Worm (Caenorhabditis elegans) whole organism, L3 larva: ENCODE results near the gene R102.6.

Experiments
- ama-1 ChIP-seq: fragments of 150-350 bp; optimal IDR thresholded peaks from 2 replicates; lab custom pipeline; 2018
- ceh-16 ChIP-seq: sonication (generic microtip); optimal IDR thresholded peaks from 2 replicates; lab custom pipeline; 2017; ENCODE audit warnings: missing biosample characterization, missing genetic modification characterization
- ceh-82 ChIP-seq: fragments of 150-350 bp; optimal IDR thresholded peaks from 2 replicates; lab custom pipeline; 2014; ENCODE audit warnings: missing biosample characterization, missing genetic modification characterization
- daf-12 ChIP-seq: fragments of 150-350 bp; optimal IDR thresholded peaks from 2 replicates; lab custom pipeline; 2014; ENCODE audit warnings: missing biosample characterization, missing genetic modification reagents, missing genetic modification characterization
- fkh-10 ChIP-seq: sonication (generic microtip); optimal IDR thresholded peaks from 2 replicates; lab custom pipeline; 2017; ENCODE audit warnings: missing biosample characterization, missing genetic modification reagents, missing genetic modification characterization
- mdl-1 ChIP-seq: fragments of 150-350 bp; optimal IDR thresholded peaks from 2 replicates; lab custom pipeline; 2014; ENCODE audit warnings: missing biosample characterization, missing genetic modification characterization
- nhr-23 ChIP-seq: fragments of 150-350 bp; optimal IDR thresholded peaks from 2 replicates; lab custom pipeline; 2014; ENCODE audit warnings: missing biosample characterization, missing genetic modification reagents, missing genetic modification characterization
- nhr-28 ChIP-seq: fragments of 150-350 bp; optimal IDR thresholded peaks from 2 replicates; lab custom pipeline; 2014; ENCODE audit warnings: missing biosample characterization, missing genetic modification characterization
- pha-4 ChIP-seq: fragments of 150-350 bp; optimal IDR thresholded peaks from 2 replicates; lab custom pipeline; 2014; ENCODE audit warnings: missing biosample characterization, missing genetic modification reagents, missing genetic modification characterization
- snpc-4 ChIP-seq: fragments of 150-350 bp; optimal IDR thresholded peaks from 2 replicates; lab custom pipeline; 2014; ENCODE audit warnings: missing biosample characterization, missing genetic modification characterization
- unc-62 ChIP-seq: fragments of 150-350 bp; sonication (generic microtip); optimal IDR thresholded peaks from 4 replicates; lab custom pipeline; 2014; ENCODE audit warnings: missing biosample characterization, missing genetic modification reagents, missing genetic modification characterization
- zag-1 ChIP-seq: fragments of 150-350 bp; optimal IDR thresholded peaks from 2 replicates; lab custom pipeline; 2014; ENCODE audit warnings: missing biosample characterization, missing genetic modification characterization
- ztf-11 ChIP-seq: fragments of 150-350 bp; optimal IDR thresholded peaks from 2 replicates; lab custom pipeline; 2014; ENCODE audit warnings: missing biosample characterization, missing genetic modification characterization

ce11 chrIV:10714594-10714993, 8.6 kb upstream of the R102.6 start:
- TF ChIP-seq ztf-11 (tag; lab: Kevin White, UChicago) (no peak), ama-1 (lab: Kevin White, UChicago) (no peak), nhr-23 (tag; lab: Kevin White, UChicago) (no peak), ceh-16 (tag; lab: Kevin White, UChicago) (no peak), mdl-1 (tag; lab: Kevin White, UChicago) (no peak), pha-4 (tag; lab: Kevin White, UChicago) (peak; percentile 78), ceh-82 (tag; lab: Kevin White, UChicago) (no peak), zag-1 (tag; lab: Kevin White, UChicago) (no peak), snpc-4 (tag; lab: Kevin White, UChicago) (no peak), unc-62 (GFP tag; lab: Kevin White, UChicago) (no peak), nhr-28 (no peak), daf-12 (tag; lab: Kevin White, UChicago) (no peak), fkh-10 (GFP tag; lab: Kevin White, UChicago) (no peak)
